Worm (Caenorhabditis elegans): ENCODE data around the gene F44A6.4.

Gene F44A6.4

ce11 chrX:10245617-10246016, 30.3 kb upstream of the F44A6.4 start:
- TF ChIP-seq elt-3 (tag; optimal IDR thresholded peaks at IDR 0.05): peak in 2 of 6 experiments; percentile 1 to 80
- TF ChIP-seq nhr-85 (tag): peak; percentile 88
- TF ChIP-seq nhr-28 (tag; optimal IDR thresholded peaks at IDR 0.05): no peak
- TF ChIP-seq nhr-20 (tag; optimal IDR thresholded peaks at IDR 0.05): peak; percentile 5
- TF ChIP-seq blmp-1 (tag; optimal IDR thresholded peaks at IDR 0.05): peak; percentile 91
- TF ChIP-seq nhr-19 (GFP tag; conservative IDR thresholded peaks at IDR 0.05): no peak
- TF ChIP-seq lin-14 (GFP tag; optimal IDR thresholded peaks at IDR 0.05): peak; percentile 62
- TF ChIP-seq fkh-4 (tag; optimal IDR thresholded peaks at IDR 0.05; ENCODE audit: borderline replicate concordance): no peak

- TF ChIP-seq fkh-10 (GFP tag; optimal IDR thresholded peaks at IDR 0.05) (no peak), xbp-1 (tag; optimal IDR thresholded peaks at IDR 0.05) (no peak), hlh-17 (GFP tag; optimal IDR thresholded peaks at IDR 0.05; ENCODE audit: borderline replicate concordance) (no peak), ztf-4 (tag; optimal IDR thresholded peaks at IDR 0.05) (no peak), snu-23 (GFP tag; optimal IDR thresholded peaks at IDR 0.05) (no peak), alr-1 (tag; optimal IDR thresholded peaks at IDR 0.05; ENCODE audit: borderline replicate concordance) (no peak), lin-13 (GFP tag; optimal IDR thresholded peaks at IDR 0.05) (no peak), mef-2 (tag; optimal IDR thresholded peaks at IDR 0.05) (no peak), jun-1 (tag; optimal IDR thresholded peaks at IDR 0.05) (no peak), fkh-8 (tag; optimal IDR thresholded peaks at IDR 0.05) (no peak), mab-9 (GFP tag; IDR thresholded peaks at IDR 0.05) (no peak), unc-86 (tag; optimal IDR thresholded peaks at IDR 0.05) (no peak), ceh-88 (GFP tag; IDR thresholded peaks at IDR 0.05) (no peak), sox-4 (tag; optimal IDR thresholded peaks at IDR 0.05) (no peak), ceh-90 (tag; optimal IDR thresholded peaks at IDR 0.05) (no peak)
Observed at ce11 chrX:10240939-10241338, 25.6 kb upstream of the F44A6.4 start, which contains the start of gene str-74. TSS of gene str-74 (minus strand) at chrX:10241039.

ce11 chrX:10238146-10238749, 23.0 kb upstream of the F44A6.4 start:
- no peak for TF ChIP-seq unc-62 (GFP tag; optimal IDR thresholded peaks at IDR 0.05)
- no peak for TF ChIP-seq tlp-1 (tag; optimal IDR thresholded peaks at IDR 0.05)
- peak; percentile 87 for TF ChIP-seq nhr-85 (tag)
- no peak for TF ChIP-seq vab-15 (tag; optimal IDR thresholded peaks at IDR 0.05)
- TF ChIP-seq ces-1 (GFP tag; optimal IDR thresholded peaks at IDR 0.05): no peak
- TF ChIP-seq mep-1 (tag; optimal IDR thresholded peaks at IDR 0.05): peak; percentile 15
- no peak for TF ChIP-seq grh-1 (GFP tag; IDR thresholded peaks at IDR 0.05)
- no peak for TF ChIP-seq Y116A8C.19 (tag; optimal IDR thresholded peaks at IDR 0.05; ENCODE audit: borderline replicate concordance)
- TF ChIP-seq fos-1 (tag; optimal IDR thresholded peaks at IDR 0.05): no peak
- no peak for TF ChIP-seq F16B12.6 (tag; optimal IDR thresholded peaks at IDR 0.05)
- TF ChIP-seq snu-23 (GFP tag; optimal IDR thresholded peaks at IDR 0.05): peak; percentile 81
- TF ChIP-seq nhr-76 (tag; optimal IDR thresholded peaks at IDR 0.05): no peak
- TF ChIP-seq lir-3 (tag; optimal IDR thresholded peaks at IDR 0.05; ENCODE audit: poor library complexity): no peak
- peak; percentile 62 for TF ChIP-seq nhr-20 (tag; optimal IDR thresholded peaks at IDR 0.05)
- peak; percentile 72 for TF ChIP-seq nhr-71 (tag; optimal IDR thresholded peaks at IDR 0.05)
- TF ChIP-seq elt-3 (tag; optimal IDR thresholded peaks at IDR 0.05): peak in 1 of 6 experiments; percentile 52
- TF ChIP-seq ets-5 (GFP tag; IDR thresholded peaks at IDR 0.05): no peak
- TF ChIP-seq ztf-4 (tag; optimal IDR thresholded peaks at IDR 0.05): no peak
- no peak for TF ChIP-seq ceh-8 (GFP tag; optimal IDR thresholded peaks at IDR 0.05)
- TF ChIP-seq snpc-4 (tag; optimal IDR thresholded peaks at IDR 0.05): no peak
- TF ChIP-seq lin-39 (tag; optimal IDR thresholded peaks at IDR 0.05): no peak
- no peak for TF ChIP-seq mef-2 (tag; optimal IDR thresholded peaks at IDR 0.05)
- TF ChIP-seq fkh-8 (tag; optimal IDR thresholded peaks at IDR 0.05): no peak
- no peak for TF ChIP-seq egl-27 (tag; optimal IDR thresholded peaks at IDR 0.05)
- no peak for TF ChIP-seq alr-1 (tag; optimal IDR thresholded peaks at IDR 0.05; ENCODE audit: borderline replicate concordance)
- no peak for TF ChIP-seq C04F5.9 (tag; optimal IDR thresholded peaks at IDR 0.05)
- TF ChIP-seq lsy-2 (tag; optimal IDR thresholded peaks at IDR 0.05): peak; percentile 5 to 64
- TF ChIP-seq mdl-1 (tag; optimal IDR thresholded peaks at IDR 0.05): peak in 1 of 2 experiments; percentile 3
- no peak for TF ChIP-seq jun-1 (tag; optimal IDR thresholded peaks at IDR 0.05)
- TF ChIP-seq unc-86 (tag; optimal IDR thresholded peaks at IDR 0.05): no peak
- TF ChIP-seq pag-3 (tag; optimal IDR thresholded peaks at IDR 0.05; ENCODE audit: borderline replicate concordance, insufficient read depth): no peak
- TF ChIP-seq fkh-10 (GFP tag; optimal IDR thresholded peaks at IDR 0.05): no peak
- TF ChIP-seq rnt-1 (tag; optimal IDR thresholded peaks at IDR 0.05): peak; percentile 45
- TF ChIP-seq nhr-77 (tag; optimal IDR thresholded peaks at IDR 0.05): no peak
- TF ChIP-seq irx-1 (tag; optimal IDR thresholded peaks at IDR 0.05): peak; percentile 14
